Fruit fly (Drosophila melanogaster): ENCODE data around the gene Dpck.

Dpck gene

dm6 chr3R:7085455-7085854 is 3.5 kb downstream of the Dpck start (continued):
- TF ChIP-seq cg (GFP tag; optimal IDR thresholded peaks at IDR 0.05) (peak; percentile 84), CG5180 (GFP tag; optimal IDR thresholded peaks at IDR 0.05) (no peak), sr (GFP tag; IDR thresholded peaks at IDR 0.05) (peak; percentile 74), ewg (GFP tag; optimal IDR thresholded peaks at IDR 0.05) (no peak), CG16815 (GFP tag; optimal IDR thresholded peaks at IDR 0.05) (no peak)

dm6 chr3R:7085983-7086376 is 4.0 kb downstream of the Dpck start, which contains the start of gene Tailor:
Gene Tailor, minus strand, starts transcription at chr3R:7086083.
- TF ChIP-seq CG9817 (tag; optimal IDR thresholded peaks at IDR 0.05) (no peak), Dll (GFP tag; IDR thresholded peaks at IDR 0.05; ENCODE audit: partially characterized antibody) (no peak), Hmx (GFP tag; optimal IDR thresholded peaks at IDR 0.05) (peak; percentile 1), CG6654 (GFP tag; optimal IDR thresholded peaks at IDR 0.05) (no peak)

dm6 chr3R:7086377-7087200 is 4.6 kb downstream of the Dpck start, which contains the start of gene alphaTub84B:
Gene alphaTub84B, plus strand, starts transcription at chr3R:7086599.
- TF ChIP-seq esg (GFP tag; conservative IDR thresholded peaks at IDR 0.05), result no peak
- peak; percentile 74 for TF ChIP-seq rib (GFP tag; IDR thresholded peaks at IDR 0.05)
- no peak for TF ChIP-seq dimm (GFP tag; IDR thresholded peaks at IDR 0.05)
- TF ChIP-seq CG13775 (GFP tag; optimal IDR thresholded peaks at IDR 0.05), result peak; percentile 57
- TF ChIP-seq sisA (GFP tag; IDR thresholded peaks at IDR 0.05), result no peak
- peak; percentile 18 for TF ChIP-seq CG15011 (GFP tag; optimal IDR thresholded peaks at IDR 0.05)
- peak; percentile 75 for TF ChIP-seq Atf-2 (GFP tag; optimal IDR thresholded peaks at IDR 0.05)
- no peak for TF ChIP-seq peb (GFP tag; IDR thresholded peaks at IDR 0.05)
- TF ChIP-seq onecut (GFP tag; IDR thresholded peaks at IDR 0.05), result peak; percentile 99
- no peak for TF ChIP-seq Elba2 (GFP tag; optimal IDR thresholded peaks at IDR 0.05)
- peak; percentile 93 for TF ChIP-seq pita (GFP tag; optimal IDR thresholded peaks at IDR 0.05)
- peak; percentile 55 for TF ChIP-seq CG12942 (GFP tag; optimal IDR thresholded peaks at IDR 0.05)
- peak; percentile 61 for TF ChIP-seq Bdp1 (GFP tag; optimal IDR thresholded peaks at IDR 0.05)
- TF ChIP-seq crp (GFP tag; optimal IDR thresholded peaks at IDR 0.05), result no peak
- no peak; the same call in 2 of the 3 replicates for TF ChIP-seq mld (GFP tag; IDR thresholded peaks at IDR 0.05; ENCODE audit: partially characterized antibody)
- no peak for TF ChIP-seq hbn (GFP tag; IDR thresholded peaks at IDR 0.05; ENCODE audit: partially characterized antibody)
- TF ChIP-seq pros (GFP tag; optimal IDR thresholded peaks at IDR 0.05), result peak; percentile 33
- TF ChIP-seq CG18262 (tag; optimal IDR thresholded peaks at IDR 0.05), result peak; percentile 33
- TF ChIP-seq hb (GFP tag; IDR thresholded peaks at IDR 0.05; ENCODE audit: partially characterized antibody), result 0 out of 3 replicates have a peak, but pooled peaks have one; percentile 41
- TF ChIP-seq CG15514 (GFP tag; optimal IDR thresholded peaks at IDR 0.05), result peak; percentile 62
- 0 out of 2 replicates have a peak, but pooled peaks have one; percentile 37 for TF ChIP-seq CG11085 (GFP tag; IDR thresholded peaks at IDR 0.05)
- TF ChIP-seq CG2120 (GFP tag; optimal IDR thresholded peaks at IDR 0.05), result peak; percentile 61
- peak in 1 of 2 experiments; percentile 54 for TF ChIP-seq Trl (optimal IDR thresholded peaks at IDR 0.05)
- TF ChIP-seq Trl (GFP tag; optimal IDR thresholded peaks at IDR 0.05), result peak; percentile 76
- peak in 1 of 3 experiments; percentile 96 for TF ChIP-seq Stat92E (GFP tag; optimal IDR thresholded peaks at IDR 0.05)
- TF ChIP-seq CG9609 (GFP tag; optimal IDR thresholded peaks at IDR 0.05), result peak; percentile 3
- peak; percentile 77 for TF ChIP-seq MTF-1 (GFP tag; optimal IDR thresholded peaks at IDR 0.05; ENCODE audit: borderline replicate concordance)
- TF ChIP-seq CG11456 (GFP tag; IDR thresholded peaks at IDR 0.05), result peak; percentile 83
- TF ChIP-seq CG7928 (GFP tag; optimal IDR thresholded peaks at IDR 0.05), result no peak
- peak; percentile 57 for TF ChIP-seq pfk (GFP tag; optimal IDR thresholded peaks at IDR 0.05)
- peak; percentile 63 for TF ChIP-seq dmrt99B (tag; optimal IDR thresholded peaks at IDR 0.05)
- TF ChIP-seq Nf-YB (GFP tag; optimal IDR thresholded peaks at IDR 0.05), result peak; percentile 26
- TF ChIP-seq CG2202 (tag; optimal IDR thresholded peaks at IDR 0.05), result peak; percentile 21
- no peak for TF ChIP-seq pan (optimal IDR thresholded peaks at IDR 0.05)
- peak in 1 of 2 experiments; percentile 59 for TF ChIP-seq pan (GFP tag; optimal IDR thresholded peaks at IDR 0.05 in 1 of 2, IDR thresholded peaks at IDR 0.05 in 1 of 2)
- TF ChIP-seq Nf-YC (tag; optimal IDR thresholded peaks at IDR 0.05), result peak; percentile 43

Measured in whole organism, embryonic.